Worm (Caenorhabditis elegans) whole organism, L1 larva: ENCODE results near the gene rpm-1.

ENCODE experiments used
- C04F5.9 ChIP-seq: sonication (generic microtip); optimal IDR thresholded peaks from 2 replicates; lab custom pipeline; 2016; ENCODE audit warnings: missing genetic modification characterization, missing compliant biosample characterization
- F16B12.6 ChIP-seq: fragments of 150-350 bp; optimal IDR thresholded peaks from 2 replicates; lab custom pipeline; 2014; ENCODE audit warnings: missing biosample characterization, missing genetic modification characterization
- alr-1 ChIP-seq: fragments of 200-800 bp; sonication (Bioruptor generic); optimal IDR thresholded peaks from 2 replicates; lab custom pipeline; 2018; ENCODE audit warnings: borderline replicate concordance, mild to moderate bottlenecking, missing genetic modification characterization, missing compliant biosample characterization
- blmp-1 ChIP-seq: fragments of 150-350 bp; optimal IDR thresholded peaks from 2 replicates; lab custom pipeline; 2014; ENCODE audit warnings: missing biosample characterization, missing genetic modification characterization
- ceh-63 ChIP-seq: fragments of 200-800 bp; sonication (Bioruptor generic); optimal IDR thresholded peaks from 2 replicates; lab custom pipeline; 2018; ENCODE audit warnings: mild to moderate bottlenecking, missing genetic modification characterization, missing compliant biosample characterization
- ceh-8 ChIP-seq: fragments of 200-800 bp; sonication (Bioruptor generic); optimal IDR thresholded peaks from 2 replicates; lab custom pipeline; 2018; ENCODE audit warnings: mild to moderate bottlenecking, missing genetic modification characterization, moderate library complexity, missing compliant biosample characterization
- ceh-88 ChIP-seq: fragments of 200-800 bp; sonication (Bioruptor generic); IDR thresholded peaks from 2 replicates; pipeline ENCODE4 v1.3.6; 2022; ENCODE audit warnings: missing genetic modification characterization, missing compliant biosample characterization
- efl-1 ChIP-seq, 4 experiments: fragments of 150-350 bp; optimal IDR thresholded peaks in 3 of 4; peaks in 1 of 4; 1 replicate in 1 of 4; 2 replicates in 3 of 4; lab custom pipeline; 2014; ENCODE audit warnings: missing biosample characterization in 2 of 4, missing genetic modification characterization in 2 of 4, missing genetic modification reagents in 2 of 4
- efl-3 ChIP-seq: fragments of 200-800 bp; sonication (Bioruptor generic); optimal IDR thresholded peaks from 2 replicates; lab custom pipeline; 2018; ENCODE audit warnings: mild to moderate bottlenecking, missing genetic modification characterization, missing compliant biosample characterization
- elt-2 ChIP-seq: sonication (generic microtip); optimal IDR thresholded peaks from 2 replicates; lab custom pipeline; 2016; ENCODE audit warnings: missing genetic modification characterization, mild to moderate bottlenecking, inconsistent platforms, missing compliant biosample characterization, missing genetic modification reagents
- elt-3 ChIP-seq, 6 experiments: fragments of 150-350 bp in 1 of 6; sonication (generic microtip); optimal IDR thresholded peaks; 2 replicates each; lab custom pipeline; 2017 to 2018; ENCODE audit warnings: missing biosample characterization in 6 of 6, missing genetic modification characterization in 6 of 6, inconsistent platforms in 1 of 6
- hlh-4 ChIP-seq: sonication (generic microtip); optimal IDR thresholded peaks from 2 replicates; lab custom pipeline; 2016; ENCODE audit warnings: mild to moderate bottlenecking, missing genetic modification characterization, missing compliant biosample characterization
- isw-1 ChIP-seq: fragments of 200-800 bp; sonication (Bioruptor generic); IDR thresholded peaks from 2 replicates; pipeline ENCODE4 v1.3.6; 2022; ENCODE audit warnings: missing genetic modification characterization, missing compliant biosample characterization
- jun-1 ChIP-seq: fragments of 150-350 bp; optimal IDR thresholded peaks from 2 replicates; lab custom pipeline; 2014; ENCODE audit warnings: missing biosample characterization, missing genetic modification reagents, missing genetic modification characterization
- lin-14 ChIP-seq: fragments of 200-800 bp; sonication (Bioruptor generic); optimal IDR thresholded peaks from 2 replicates; lab custom pipeline; 2018; ENCODE audit warnings: mild to moderate bottlenecking, missing genetic modification characterization, moderate library complexity, missing compliant biosample characterization
- lin-35 ChIP-seq, 2 experiments: fragments of 150-350 bp; optimal IDR thresholded peaks; 2 replicates each; lab custom pipeline; 2014; ENCODE audit warnings: missing biosample characterization in 2 of 2, missing genetic modification characterization in 2 of 2, missing genetic modification reagents in 2 of 2
- lin-39 ChIP-seq: fragments of 150-350 bp; optimal IDR thresholded peaks from 2 replicates; lab custom pipeline; 2014; ENCODE audit warnings: missing biosample characterization, missing genetic modification reagents, missing genetic modification characterization
- lsy-2 ChIP-seq, 2 experiments: fragments of 150-350 bp; optimal IDR thresholded peaks; 2 replicates each; lab custom pipeline; 2014; ENCODE audit warnings: missing biosample characterization in 2 of 2, missing genetic modification characterization in 2 of 2
- mdl-1 ChIP-seq, 2 experiments: fragments of 150-350 bp; optimal IDR thresholded peaks; 2 replicates each; lab custom pipeline; 2014 to 2017; ENCODE audit warnings: missing biosample characterization in 2 of 2, missing genetic modification characterization in 2 of 2, inconsistent platforms in 1 of 2
- mef-2 ChIP-seq: fragments of 150-350 bp; optimal IDR thresholded peaks from 2 replicates; lab custom pipeline; 2014; ENCODE audit warnings: missing biosample characterization, missing genetic modification characterization
- mep-1 ChIP-seq: fragments of 150-350 bp; optimal IDR thresholded peaks from 2 replicates; lab custom pipeline; 2014; ENCODE audit warnings: missing biosample characterization, missing genetic modification characterization
- nhr-12 ChIP-seq: sonication (generic microtip); optimal IDR thresholded peaks from 2 replicates; lab custom pipeline; 2017; ENCODE audit warnings: missing biosample characterization, missing genetic modification characterization
- nhr-20 ChIP-seq: sonication (generic microtip); optimal IDR thresholded peaks from 2 replicates; lab custom pipeline; 2016; ENCODE audit warnings: mild to moderate bottlenecking, missing genetic modification characterization, missing compliant biosample characterization
- nhr-71 ChIP-seq: sonication (generic microtip); optimal IDR thresholded peaks from 2 replicates; lab custom pipeline; 2016; ENCODE audit warnings: mild to moderate bottlenecking, missing genetic modification characterization, moderate library complexity, missing compliant biosample characterization
- nhr-76 ChIP-seq: sonication (generic microtip); optimal IDR thresholded peaks from 2 replicates; lab custom pipeline; 2017; ENCODE audit warnings: missing biosample characterization, missing genetic modification characterization
- nhr-85 ChIP-seq: sonication (generic microtip); peaks from one replicate; lab custom pipeline; 2016; ENCODE audit warnings: missing genetic modification characterization, inconsistent platforms, missing compliant biosample characterization
- nhr-90 ChIP-seq: sonication (generic microtip); optimal IDR thresholded peaks from 2 replicates; lab custom pipeline; 2016; ENCODE audit warnings: mild to moderate bottlenecking, missing genetic modification characterization, missing compliant biosample characterization; ENCODE audit not compliant: poor library complexity
- pax-3 ChIP-seq: fragments of 200-800 bp; sonication (Bioruptor generic); optimal IDR thresholded peaks from 2 replicates; lab custom pipeline; 2018; ENCODE audit warnings: mild to moderate bottlenecking, missing genetic modification characterization, moderate library complexity, missing compliant biosample characterization
- pqm-1 ChIP-seq: sonication (generic microtip); optimal IDR thresholded peaks from 3 replicates; lab custom pipeline; 2017; ENCODE audit warnings: missing biosample characterization, missing genetic modification characterization
- snpc-4 ChIP-seq: fragments of 150-350 bp; optimal IDR thresholded peaks from 2 replicates; lab custom pipeline; 2014; ENCODE audit warnings: missing biosample characterization, missing genetic modification characterization
- sup-37 ChIP-seq: fragments of 200-800 bp; sonication (Bioruptor generic); optimal IDR thresholded peaks from 2 replicates; lab custom pipeline; 2018; ENCODE audit warnings: mild to moderate bottlenecking, missing genetic modification characterization, missing compliant biosample characterization
- swsn-7 ChIP-seq: sonication (generic microtip); optimal IDR thresholded peaks from 2 replicates; lab custom pipeline; 2016; ENCODE audit warnings: missing genetic modification characterization, missing compliant biosample characterization
- tlp-1 ChIP-seq: fragments of 150-350 bp; optimal IDR thresholded peaks from 2 replicates; lab custom pipeline; 2014; ENCODE audit warnings: missing biosample characterization, missing genetic modification characterization
- unc-62 ChIP-seq: fragments of 150-350 bp; optimal IDR thresholded peaks from 2 replicates; lab custom pipeline; 2014; ENCODE audit warnings: missing biosample characterization, missing genetic modification reagents, missing genetic modification characterization
- unc-86 ChIP-seq: sonication (generic microtip); optimal IDR thresholded peaks from 2 replicates; lab custom pipeline; 2016; ENCODE audit warnings: missing genetic modification characterization, missing compliant biosample characterization
- zag-1 ChIP-seq: fragments of 150-350 bp; optimal IDR thresholded peaks from 2 replicates; lab custom pipeline; 2014; ENCODE audit warnings: missing biosample characterization, missing genetic modification characterization
- ztf-4 ChIP-seq: fragments of 150-350 bp; optimal IDR thresholded peaks from 2 replicates; lab custom pipeline; 2014; ENCODE audit warnings: missing biosample characterization, missing genetic modification characterization

Gene rpm-1

ce11 chrV:8769154-8769553 lies 50.6 kb downstream of the rpm-1 start (continued):
- TF ChIP-seq ceh-63 (no peak), ceh-8 (no peak), zag-1 (tag; lab: Kevin White, UChicago) (no peak), swsn-7 (tag; lab: Kevin White, UChicago) (no peak), elt-2 (tag; lab: Kevin White, UChicago) (peak; percentile 99), isw-1 (GFP tag; lab: Robert Waterston, UW) (no peak), ztf-4 (no peak), nhr-76 (no peak), mdl-1 (tag; optimal IDR thresholded peaks at IDR 0.05; lab: Kevin White, UChicago) (peak in 1 of 2 experiments; percentile 4), mef-2 (tag; lab: Kevin White, UChicago) (no peak)

- TF ChIP-seq nhr-90 (tag; lab: Kevin White, UChicago) (peak; percentile 34), lsy-2 (tag; optimal IDR thresholded peaks at IDR 0.05; lab: Kevin White, UChicago) (peak in 1 of 2 experiments; percentile 21), nhr-20 (peak; percentile 15), pax-3 (peak; percentile 13), swsn-7 (tag; lab: Kevin White, UChicago) (no peak), jun-1 (peak; percentile 76), lin-14 (GFP tag; lab: Kevin White, UChicago) (peak; percentile 40), nhr-71 (tag; lab: Kevin White, UChicago) (peak; percentile 29), tlp-1 (tag; lab: Kevin White, UChicago) (peak; percentile 86), mdl-1 (tag; optimal IDR thresholded peaks at IDR 0.05; lab: Kevin White, UChicago) (peak in 1 of 2 experiments; percentile 20), blmp-1 (tag; lab: Kevin White, UChicago) (no peak), ceh-88 (GFP tag; lab: Robert Waterston, UW) (no peak), lin-35 (GFP tag; optimal IDR thresholded peaks at IDR 0.05; lab: Kevin White, UChicago) (peak in 1 of 2 experiments; percentile 68), pqm-1 (tag; lab: Kevin White, UChicago) (peak; percentile 96), elt-2 (tag; lab: Kevin White, UChicago) (peak; percentile 100), efl-1 (optimal IDR thresholded peaks at IDR 0.05; lab: Kevin White, UChicago) (no peak), efl-1 (GFP tag; optimal IDR thresholded peaks at IDR 0.05 in 1 of 2; lab: Kevin White, UChicago) (no peak)
Observed at ce11 chrV:8768481-8768959, 51.2 kb downstream of the rpm-1 start, which contains the start of gene B0507.3. Gene B0507.3, plus strand, starts transcription at chrV:8768909.

- TF ChIP-seq efl-3 (GFP tag; lab: Kevin White, UChicago) (no peak), zag-1 (tag; lab: Kevin White, UChicago) (no peak), elt-2 (tag; lab: Kevin White, UChicago) (peak; percentile 91)
Observed at ce11 chrV:8767493-8767892, 52.3 kb downstream of the rpm-1 start.

- TF ChIP-seq nhr-85 (tag; lab: Kevin White, UChicago) (no peak), C04F5.9 (tag; lab: Kevin White, UChicago) (no peak), efl-1 (optimal IDR thresholded peaks at IDR 0.05; lab: Kevin White, UChicago) (no peak), efl-1 (GFP tag; optimal IDR thresholded peaks at IDR 0.05 in 1 of 2; lab: Kevin White, UChicago) (peak in 1 of 2 experiments; percentile 7), unc-86 (tag; lab: Kevin White, UChicago) (peak; percentile 49)
Observed at ce11 chrV:8767041-8767440, 52.7 kb downstream of the rpm-1 start.

- TF ChIP-seq swsn-7 (tag; lab: Kevin White, UChicago) (no peak), lin-39 (tag; lab: Kevin White, UChicago) (no peak), alr-1 (no peak), snpc-4 (tag; lab: Kevin White, UChicago) (no peak), F16B12.6 (tag; lab: Kevin White, UChicago) (no peak), elt-3 (tag; optimal IDR thresholded peaks at IDR 0.05; lab: Kevin White, UChicago) (no peak), hlh-4 (tag; lab: Kevin White, UChicago) (no peak), unc-62 (GFP tag; lab: Kevin White, UChicago) (no peak), sup-37 (GFP tag; lab: Kevin White, UChicago) (no peak), lin-35 (GFP tag; optimal IDR thresholded peaks at IDR 0.05; lab: Kevin White, UChicago) (no peak), nhr-71 (tag; lab: Kevin White, UChicago) (no peak), mep-1 (tag; lab: Kevin White, UChicago) (no peak), nhr-12 (tag; lab: Kevin White, UChicago) (no peak), ceh-8 (no peak), ceh-63 (no peak), blmp-1 (tag; lab: Kevin White, UChicago) (no peak)
Observed at ce11 chrV:8765938-8766337, 53.8 kb downstream of the rpm-1 start, which contains the start of gene B0507.9. Gene B0507.9, minus strand, starts transcription at chrV:8766038.
